Worm (Caenorhabditis elegans) whole organism, L4 larva: ENCODE data around the gene str-121.
A peak's percentile ranks its signal among the peaks of the same experiment; 100 is the strongest.

Experiments
- D1046.2 ChIP-seq: fragments of 200-800 bp; sonication (Bioruptor generic); IDR thresholded peaks from 2 replicates; pipeline ENCODE4 v1.3.6; 2022; ENCODE audit warnings: missing genetic modification characterization, missing compliant biosample characterization
- F37D6.2 ChIP-seq: sonication (generic microtip); optimal IDR thresholded peaks from 2 replicates; lab custom pipeline; 2016; ENCODE audit warnings: mild to moderate bottlenecking, missing genetic modification characterization, missing compliant biosample characterization
- F49E8.2 ChIP-seq: sonication (generic microtip); optimal IDR thresholded peaks from 2 replicates; lab custom pipeline; 2016; ENCODE audit warnings: missing compliant biosample characterization, mild to moderate bottlenecking, missing genetic modification characterization, borderline replicate concordance
- R02D3.7 ChIP-seq: fragments of 150-350 bp; sonication (generic microtip); optimal IDR thresholded peaks from 3 replicates; lab custom pipeline; 2014; ENCODE audit warnings: missing biosample characterization, missing genetic modification characterization
- Y48G9A.11 ChIP-seq: fragments of 200-800 bp; sonication (Bioruptor generic); IDR thresholded peaks from 2 replicates; pipeline ENCODE4 v1.3.6; 2022; ENCODE audit warnings: missing genetic modification reagents, missing genetic modification characterization, missing compliant biosample characterization
- Y75B8A.6 ChIP-seq: fragments of 200-800 bp; sonication (Bioruptor generic); IDR thresholded peaks from 2 replicates; pipeline ENCODE4 v1.3.6; 2022; ENCODE audit warnings: missing genetic modification reagents, missing genetic modification characterization, missing compliant biosample characterization
- aha-1 ChIP-seq: fragments of 150-350 bp; peaks from one replicate; lab custom pipeline; 2014; ENCODE audit warnings: missing biosample characterization, missing genetic modification characterization
- ceh-20 ChIP-seq: fragments of 200-800 bp; sonication (Bioruptor generic); IDR thresholded peaks from 2 replicates; pipeline ENCODE4 v1.3.6; 2022; ENCODE audit warnings: missing genetic modification reagents, missing genetic modification characterization, missing compliant biosample characterization
- ctbp-1 ChIP-seq: fragments of 200-800 bp; sonication (Bioruptor generic); IDR thresholded peaks from 2 replicates; pipeline ENCODE4 v1.3.6; 2022; ENCODE audit warnings: missing genetic modification reagents, missing genetic modification characterization, missing compliant biosample characterization
- daf-19 ChIP-seq: fragments of 200-800 bp; sonication (Bioruptor generic); conservative IDR thresholded peaks from 2 replicates; pipeline ENCODE4 v1.3.6; 2022; ENCODE audit warnings: missing genetic modification characterization, missing compliant biosample characterization
- dmd-8 ChIP-seq: fragments of 200-800 bp; sonication (Bioruptor generic); IDR thresholded peaks from 2 replicates; pipeline ENCODE4 v1.3.6; 2022; ENCODE audit warnings: missing genetic modification characterization, missing compliant biosample characterization
- dve-1 ChIP-seq: sonication (generic microtip); optimal IDR thresholded peaks from 2 replicates; lab custom pipeline; 2017; ENCODE audit warnings: antibody characterized with exemption, mild to moderate bottlenecking, missing genetic modification characterization, missing compliant biosample characterization; ENCODE audit not compliant: insufficient read depth
- egl-27 ChIP-seq: sonication (generic microtip); optimal IDR thresholded peaks from 3 replicates; lab custom pipeline; 2017; ENCODE audit warnings: missing biosample characterization, missing genetic modification reagents, missing genetic modification characterization
- fos-1 ChIP-seq: fragments of 150-350 bp; optimal IDR thresholded peaks from 2 replicates; lab custom pipeline; 2014; ENCODE audit warnings: missing biosample characterization, missing genetic modification characterization
- hif-1 ChIP-seq, 2 experiments: sonication (generic microtip); optimal IDR thresholded peaks; 2 replicates each; lab custom pipeline; 2016 to 2017; ENCODE audit warnings: missing compliant biosample characterization in 2 of 2, missing genetic modification characterization in 2 of 2, missing genetic modification reagents in 2 of 2, missing genotype in 2 of 2, mild to moderate bottlenecking in 1 of 2
- hlh-30 ChIP-seq: sonication (generic microtip); optimal IDR thresholded peaks from 2 replicates; lab custom pipeline; 2017; ENCODE audit warnings: antibody characterized with exemption, mild to moderate bottlenecking, missing genetic modification characterization, missing compliant biosample characterization; ENCODE audit not compliant: insufficient read depth
- lin-1 ChIP-seq: fragments of 200-800 bp; sonication (Bioruptor generic); IDR thresholded peaks from 2 replicates; pipeline ENCODE4 v1.3.6; 2022; ENCODE audit warnings: missing genetic modification reagents, missing genetic modification characterization, missing compliant biosample characterization
- mep-1 ChIP-seq: fragments of 150-350 bp; sonication (generic microtip); optimal IDR thresholded peaks from 3 replicates; lab custom pipeline; 2014; ENCODE audit warnings: missing biosample characterization, missing genetic modification characterization
- mes-2 ChIP-seq: sonication (generic microtip); optimal IDR thresholded peaks from 2 replicates; lab custom pipeline; 2016; ENCODE audit warnings: missing genotype, mild to moderate bottlenecking, missing genetic modification characterization, missing compliant biosample characterization; ENCODE audit not compliant: poor library complexity, severe bottlenecking
- mxl-3 ChIP-seq: fragments of 200-800 bp; sonication (Bioruptor generic); optimal IDR thresholded peaks from 2 replicates; lab custom pipeline; 2018; ENCODE audit warnings: mild to moderate bottlenecking, missing genetic modification characterization, missing compliant biosample characterization
- nhr-102 ChIP-seq: sonication (generic microtip); optimal IDR thresholded peaks from 2 replicates; lab custom pipeline; 2016; ENCODE audit warnings: mild to moderate bottlenecking, missing genetic modification characterization, moderate library complexity, missing compliant biosample characterization
- nhr-111 ChIP-seq: fragments of 200-800 bp; sonication (Bioruptor generic); optimal IDR thresholded peaks from 2 replicates; lab custom pipeline; 2018; ENCODE audit warnings: mild to moderate bottlenecking, missing genetic modification characterization, missing compliant biosample characterization
- nhr-237 ChIP-seq: sonication (generic microtip); optimal IDR thresholded peaks from 2 replicates; lab custom pipeline; 2017; ENCODE audit warnings: missing biosample characterization, missing genetic modification characterization
- nhr-25 ChIP-seq: sonication (generic microtip); optimal IDR thresholded peaks from 2 replicates; lab custom pipeline; 2017; ENCODE audit warnings: missing genetic modification characterization, mild to moderate bottlenecking, missing compliant biosample characterization, antibody characterized with exemption, moderate library complexity, borderline replicate concordance; ENCODE audit not compliant: insufficient read depth
- nhr-42 ChIP-seq: fragments of 200-800 bp; sonication (Bioruptor generic); IDR thresholded peaks from 2 replicates; pipeline ENCODE4 v1.3.6; 2022; ENCODE audit warnings: missing genetic modification characterization, missing compliant biosample characterization
- nhr-76 ChIP-seq: fragments of 150-350 bp; optimal IDR thresholded peaks from 2 replicates; lab custom pipeline; 2014; ENCODE audit warnings: missing biosample characterization, missing genetic modification characterization
- pqm-1 ChIP-seq: sonication (generic microtip); optimal IDR thresholded peaks from 2 replicates; lab custom pipeline; 2017; ENCODE audit warnings: missing biosample characterization, missing genetic modification characterization
- rbr-2 ChIP-seq: sonication (generic microtip); optimal IDR thresholded peaks from 2 replicates; lab custom pipeline; 2016; ENCODE audit warnings: missing genotype, missing genetic modification characterization, missing compliant biosample characterization
- set-16 ChIP-seq: fragments of 200-800 bp; sonication (Bioruptor generic); IDR thresholded peaks from 2 replicates; pipeline ENCODE4 v1.3.6; 2022; ENCODE audit warnings: missing genetic modification reagents, missing genetic modification characterization, missing compliant biosample characterization
- skn-1 ChIP-seq: fragments of 150-350 bp; optimal IDR thresholded peaks from 2 replicates; lab custom pipeline; 2014; ENCODE audit warnings: missing biosample characterization, missing genetic modification characterization
- snpc-4 ChIP-seq: fragments of 150-350 bp; optimal IDR thresholded peaks from 2 replicates; lab custom pipeline; 2014; ENCODE audit warnings: missing biosample characterization, missing genetic modification characterization
- spr-3 ChIP-seq: fragments of 200-800 bp; sonication (Bioruptor generic); optimal IDR thresholded peaks from 2 replicates; lab custom pipeline; 2018; ENCODE audit warnings: mild to moderate bottlenecking, missing genetic modification characterization, missing compliant biosample characterization
- unc-39 ChIP-seq: sonication (generic microtip); optimal IDR thresholded peaks from 2 replicates; lab custom pipeline; 2017; ENCODE audit warnings: missing biosample characterization, missing genetic modification characterization
- unc-62 ChIP-seq, 3 experiments: fragments of 150-350 bp in 1 of 3; sonication (generic microtip); optimal IDR thresholded peaks in 2 of 3; peaks in 1 of 3; 1 replicate in 1 of 3; 2 replicates in 2 of 3; lab custom pipeline; 2014 to 2017; ENCODE audit warnings: missing biosample characterization in 3 of 3, missing genetic modification characterization in 3 of 3, missing genetic modification reagents in 3 of 3, missing genotype in 1 of 3
- vab-7 ChIP-seq: fragments of 200-800 bp; sonication (Bioruptor generic); IDR thresholded peaks from 2 replicates; pipeline ENCODE4 v1.3.6; 2022; ENCODE audit warnings: missing genetic modification reagents, missing genetic modification characterization, missing compliant biosample characterization
- zag-1 ChIP-seq: fragments of 150-350 bp; optimal IDR thresholded peaks from 2 replicates; lab custom pipeline; 2014; ENCODE audit warnings: missing biosample characterization, missing genetic modification characterization
- zfp-3 ChIP-seq: fragments of 200-800 bp; sonication (Bioruptor generic); conservative IDR thresholded peaks from 2 replicates; pipeline ENCODE4 v1.3.6; 2022; ENCODE audit warnings: missing genetic modification reagents, missing genetic modification characterization, missing compliant biosample characterization
- ztf-7 ChIP-seq: fragments of 150-350 bp; optimal IDR thresholded peaks from 2 replicates; lab custom pipeline; 2014; ENCODE audit warnings: missing biosample characterization, missing genetic modification characterization

The str-121 gene

ce11 chrV:240287-240686 lies 14.2 kb downstream of the str-121 start, which contains the start of gene txt-2:
Gene txt-2, minus strand, starts transcription at chrV:240500.
- TF ChIP-seq nhr-76 (tag; lab: Kevin White, UChicago) = no peak
- TF ChIP-seq snpc-4 (tag; lab: Kevin White, UChicago) = no peak
- TF ChIP-seq zfp-3 (GFP tag; lab: Robert Waterston, UW) = no peak
- TF ChIP-seq nhr-237 (tag; lab: Kevin White, UChicago) = no peak
- no peak for TF ChIP-seq fos-1 (tag; lab: Kevin White, UChicago)
- TF ChIP-seq ztf-7 = no peak
- TF ChIP-seq nhr-111 = no peak
- TF ChIP-seq ceh-20 (GFP tag; lab: Robert Waterston, UW) = no peak
- no peak for TF ChIP-seq pqm-1 (tag; lab: Kevin White, UChicago)

DNA sequence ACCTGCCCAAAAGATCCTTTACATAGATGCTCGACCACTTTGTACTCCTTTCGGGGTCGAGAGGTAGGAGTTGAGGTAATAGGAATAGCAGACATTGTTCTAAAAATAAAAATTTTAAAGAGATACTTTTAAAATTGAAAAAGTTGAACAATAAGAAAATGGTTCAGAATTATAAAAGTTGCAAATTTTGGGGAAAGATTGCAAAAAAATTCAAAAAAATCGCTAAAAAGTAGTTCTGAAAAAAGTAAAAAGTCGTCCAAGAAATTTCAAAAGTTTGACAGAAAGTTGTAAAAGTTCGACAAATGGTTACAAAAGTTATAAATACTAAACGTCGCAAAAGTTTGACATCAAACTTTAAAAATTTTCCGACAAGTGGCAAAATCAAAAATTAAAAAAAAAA lies 16.4 kb downstream of the str-121 start, which contains the start of gene R02C2.1:
Gene R02C2.1 (minus strand): TSS at position 101 of the 400 bp plus-strand sequence.
- no peak for TF ChIP-seq lin-1 (GFP tag; lab: Robert Waterston, UW)
- TF ChIP-seq D1046.2 = no peak
- TF ChIP-seq hlh-30 (tag; lab: Kevin White, UChicago) = no peak
- no peak for TF ChIP-seq F49E8.2 (tag; lab: Kevin White, UChicago)
- no peak for TF ChIP-seq Y48G9A.11 (GFP tag; lab: Robert Waterston, UW)
- TF ChIP-seq mes-2 (tag; lab: Kevin White, UChicago) = no peak
- TF ChIP-seq R02D3.7 (tag; lab: Kevin White, UChicago) = no peak
- no peak for TF ChIP-seq daf-19 (GFP tag; lab: Robert Waterston, UW)
- TF ChIP-seq nhr-25 (tag; lab: Kevin White, UChicago) = no peak
- no peak for TF ChIP-seq set-16 (GFP tag; lab: Robert Waterston, UW)
- TF ChIP-seq vab-7 = no peak
- no peak for TF ChIP-seq rbr-2 (tag; lab: Kevin White, UChicago)

DNA sequence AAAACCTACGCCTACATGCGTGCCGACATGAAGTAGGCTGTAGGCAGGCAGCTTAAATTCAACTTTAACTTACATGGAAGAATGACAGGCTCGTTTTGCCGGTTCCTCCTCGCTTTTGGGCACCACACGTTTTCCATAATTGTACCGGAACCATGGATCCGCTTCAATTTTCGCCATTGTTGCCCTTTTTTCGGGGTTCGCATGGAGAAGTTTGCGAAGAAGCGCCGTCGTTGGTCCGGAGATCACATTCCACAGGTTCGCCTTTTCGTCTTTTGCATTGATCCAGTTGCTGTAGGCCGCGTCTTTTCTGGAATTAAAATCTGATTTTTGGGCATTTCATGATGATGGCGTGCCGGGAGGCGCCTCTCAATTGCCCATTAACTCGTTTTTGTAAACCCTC lies 17.5 kb downstream of the str-121 start:
- TF ChIP-seq zag-1 (tag; lab: Kevin White, UChicago) (no peak), aha-1 (peak; percentile 90)

DNA sequence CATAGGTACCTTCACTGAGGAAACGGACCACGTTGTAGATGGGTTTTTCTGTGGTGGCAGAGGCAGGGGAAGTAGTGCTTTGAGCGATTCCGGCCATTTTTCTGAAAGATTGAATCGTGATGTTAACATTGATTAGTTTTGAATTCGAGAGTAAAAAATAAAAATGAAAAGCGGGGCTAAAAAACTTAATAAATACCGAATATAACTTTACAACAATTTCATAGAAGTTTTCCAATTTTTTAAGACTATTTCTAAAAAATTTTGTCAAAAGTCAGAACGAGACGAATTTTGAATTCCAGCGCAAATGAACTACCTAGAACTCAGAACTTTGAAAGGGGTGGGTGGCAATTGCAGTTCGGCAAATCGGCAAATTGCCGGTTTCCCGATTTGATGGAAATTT lies 19.9 kb downstream of the str-121 start, which contains the start of gene kin-33:
Gene kin-33 (minus strand): TSS at position 101 of the 400 bp plus-strand sequence.
- no peak for TF ChIP-seq nhr-76 (tag; lab: Kevin White, UChicago)

ce11 chrV:219632-220031 lies 34.9 kb downstream of the str-121 start, which contains the start of gene srh-80:
Gene srh-80, plus strand, starts transcription at chrV:219932.
- TF ChIP-seq Y75B8A.6 (no peak), unc-62 (GFP tag; optimal IDR thresholded peaks at IDR 0.05 in 1 of 2; lab: Kevin White, UChicago) (peak in 1 of 2 experiments; percentile 9), unc-62 (tag; optimal IDR thresholded peaks at IDR 0.05; lab: Kevin White, UChicago) (no peak)

DNA sequence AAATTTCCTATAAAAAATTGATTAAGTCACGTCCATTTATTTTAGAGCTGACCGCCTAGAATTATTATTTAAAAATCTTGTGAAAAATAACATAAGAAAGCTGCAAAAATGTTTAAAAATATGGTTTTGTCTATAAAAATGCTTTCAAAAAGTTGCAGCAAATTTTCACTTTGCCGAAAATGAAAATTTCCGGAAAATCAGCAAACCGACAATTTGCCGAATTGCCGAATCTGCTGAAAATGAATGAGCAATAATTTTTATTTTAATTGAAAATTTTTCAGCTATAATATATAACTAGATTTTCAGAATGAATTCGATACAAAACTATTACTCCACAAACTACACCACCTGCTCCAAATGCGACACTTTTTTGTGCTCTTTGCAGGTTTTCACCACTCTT lies 37.6 kb downstream of the str-121 start, which contains the start of gene srh-78:
Gene srh-78 (plus strand): TSS at position 301 of the 400 bp plus-strand sequence.
- no peak for TF ChIP-seq mxl-3 (GFP tag; lab: Kevin White, UChicago)
- no peak for TF ChIP-seq fos-1 (tag; lab: Kevin White, UChicago)
- no peak for TF ChIP-seq aha-1
- no peak for TF ChIP-seq R02D3.7 (tag; lab: Kevin White, UChicago)
- TF ChIP-seq mep-1 = no peak
- no peak for TF ChIP-seq nhr-102 (tag; lab: Kevin White, UChicago)
- no peak for TF ChIP-seq egl-27 (tag; lab: Kevin White, UChicago)
- TF ChIP-seq spr-3 (GFP tag; lab: Kevin White, UChicago) = no peak
- no peak for TF ChIP-seq vab-7
- no peak for TF ChIP-seq dve-1 (tag; lab: Kevin White, UChicago)
- no peak for TF ChIP-seq unc-39
- no peak for TF ChIP-seq hif-1 (tag; optimal IDR thresholded peaks at IDR 0.05; lab: Kevin White, UChicago)
- TF ChIP-seq F37D6.2 (tag; lab: Kevin White, UChicago) = no peak
- no peak for TF ChIP-seq nhr-42 (GFP tag; lab: Robert Waterston, UW)
- no peak for TF ChIP-seq dmd-8 (GFP tag; lab: Robert Waterston, UW)
- TF ChIP-seq nhr-76 (tag; lab: Kevin White, UChicago) = no peak
- no peak for TF ChIP-seq skn-1 (tag; lab: Kevin White, UChicago)
- TF ChIP-seq ctbp-1 (GFP tag; lab: Robert Waterston, UW) = no peak
- TF ChIP-seq, all 104 proteins: peak for 0
